Worm (Caenorhabditis elegans): Measurements from ENCODE around the gene far-3.
A peak's percentile ranks its signal among the peaks of the same experiment; 100 is the strongest.

The far-3 gene

ce11 chrV:12970575-12971160, 26.7 kb downstream of the far-3 start, which contains the start of gene pnn-1 (continued):
- peak; percentile 29 to 69 (median 63) for TF ChIP-seq dpl-1 (GFP tag; optimal IDR thresholded peaks at IDR 0.05)
- no peak for TF ChIP-seq hpl-2 (GFP tag; optimal IDR thresholded peaks at IDR 0.05)
- peak; percentile 44 for TF ChIP-seq C16A3.4 (tag; optimal IDR thresholded peaks at IDR 0.05)
- TF ChIP-seq hlh-17 (GFP tag; optimal IDR thresholded peaks at IDR 0.05; ENCODE audit: borderline replicate concordance), result no peak
- TF ChIP-seq jun-1 (tag; optimal IDR thresholded peaks at IDR 0.05), result no peak
- TF ChIP-seq unc-86 (tag; optimal IDR thresholded peaks at IDR 0.05), result no peak
- no peak for TF ChIP-seq unc-98 (GFP tag; IDR thresholded peaks at IDR 0.05)
- TF ChIP-seq ces-1 (GFP tag; optimal IDR thresholded peaks at IDR 0.05), result no peak
- TF ChIP-seq nhr-20 (tag; optimal IDR thresholded peaks at IDR 0.05), result no peak
- no peak for TF ChIP-seq rnt-1 (tag; optimal IDR thresholded peaks at IDR 0.05)
- peak; percentile 58 for TF ChIP-seq mep-1 (tag; optimal IDR thresholded peaks at IDR 0.05)
- no peak for TF ChIP-seq nhr-84 (tag; optimal IDR thresholded peaks at IDR 0.05)
- no peak for TF ChIP-seq lir-3 (tag; optimal IDR thresholded peaks at IDR 0.05; ENCODE audit: poor library complexity)
- no peak for TF ChIP-seq grh-1 (GFP tag; IDR thresholded peaks at IDR 0.05)
- no peak for TF ChIP-seq aly-2 (tag; optimal IDR thresholded peaks at IDR 0.05)
- TF ChIP-seq sox-4 (tag; optimal IDR thresholded peaks at IDR 0.05), result no peak
- no peak for TF ChIP-seq alr-1 (tag; optimal IDR thresholded peaks at IDR 0.05; ENCODE audit: borderline replicate concordance)
- TF ChIP-seq ets-5 (GFP tag; IDR thresholded peaks at IDR 0.05), result no peak
- TF ChIP-seq nhr-76 (tag; optimal IDR thresholded peaks at IDR 0.05), result no peak
- TF ChIP-seq lin-39 (tag; optimal IDR thresholded peaks at IDR 0.05), result no peak
- no peak for TF ChIP-seq egl-13 (tag; optimal IDR thresholded peaks at IDR 0.05)
- no peak for TF ChIP-seq zip-4 (GFP tag; optimal IDR thresholded peaks at IDR 0.05)
- TF ChIP-seq blmp-1 (tag; optimal IDR thresholded peaks at IDR 0.05), result peak; percentile 41
- TF ChIP-seq snu-23 (GFP tag; optimal IDR thresholded peaks at IDR 0.05), result peak; percentile 45
- no peak for TF ChIP-seq tlp-1 (tag; optimal IDR thresholded peaks at IDR 0.05)
- TF ChIP-seq dsc-1 (tag; optimal IDR thresholded peaks at IDR 0.05), result no peak
- TF ChIP-seq elt-2 (tag; optimal IDR thresholded peaks at IDR 0.05), result no peak
- TF ChIP-seq nhr-19 (GFP tag; conservative IDR thresholded peaks at IDR 0.05), result no peak
- TF ChIP-seq lsy-2 (tag; optimal IDR thresholded peaks at IDR 0.05), result peak; percentile 71 to 86
- no peak for TF ChIP-seq ceh-88 (GFP tag; IDR thresholded peaks at IDR 0.05)
- peak; percentile 37 for TF ChIP-seq lin-14 (GFP tag; optimal IDR thresholded peaks at IDR 0.05)

ce11 chrV:12968555-12968954, 28.8 kb downstream of the far-3 start, which contains the start of gene lin-46:
TSS of gene lin-46 (plus strand) at chrV:12968855.
- no peak for TF ChIP-seq sptf-1 (tag; optimal IDR thresholded peaks at IDR 0.05)
- TF ChIP-seq aha-1 (tag; optimal IDR thresholded peaks at IDR 0.05), result no peak
- TF ChIP-seq ceh-82 (tag; optimal IDR thresholded peaks at IDR 0.05), result no peak
- TF ChIP-seq tbx-2 (tag; optimal IDR thresholded peaks at IDR 0.05), result no peak
- TF ChIP-seq grh-1 (GFP tag; IDR thresholded peaks at IDR 0.05), result no peak
- no peak for TF ChIP-seq fkh-4 (tag; optimal IDR thresholded peaks at IDR 0.05; ENCODE audit: borderline replicate concordance)

- TF ChIP-seq nhr-71 (tag; optimal IDR thresholded peaks at IDR 0.05) (peak; percentile 85), zip-4 (GFP tag; optimal IDR thresholded peaks at IDR 0.05) (peak; percentile 20), swsn-7 (tag; optimal IDR thresholded peaks at IDR 0.05) (peak; percentile 67), nhr-90 (tag; optimal IDR thresholded peaks at IDR 0.05; ENCODE audit: poor library complexity) (peak; percentile 71), ztf-4 (tag; optimal IDR thresholded peaks at IDR 0.05) (peak; percentile 13), pax-3 (tag; optimal IDR thresholded peaks at IDR 0.05) (peak; percentile 78), vab-15 (tag; optimal IDR thresholded peaks at IDR 0.05) (peak; percentile 75), lsy-2 (tag; optimal IDR thresholded peaks at IDR 0.05) (peak; percentile 72 to 91), mab-9 (GFP tag; IDR thresholded peaks at IDR 0.05) (0 out of 2 replicates have a peak, but pooled peaks have one; percentile 9), nhr-85 (tag) (peak; percentile 90), irx-1 (tag; optimal IDR thresholded peaks at IDR 0.05) (peak; percentile 48), lin-14 (GFP tag; optimal IDR thresholded peaks at IDR 0.05) (peak; percentile 80), nhr-19 (GFP tag; conservative IDR thresholded peaks at IDR 0.05) (peak; percentile 85), fkh-8 (tag; optimal IDR thresholded peaks at IDR 0.05) (peak; percentile 71), elt-2 (tag; optimal IDR thresholded peaks at IDR 0.05) (peak; percentile 10), nhr-47 (tag; optimal IDR thresholded peaks at IDR 0.05) (peak; percentile 78), lin-35 (GFP tag; optimal IDR thresholded peaks at IDR 0.05) (peak; percentile 54 to 55), fkh-10 (GFP tag; optimal IDR thresholded peaks at IDR 0.05) (peak; percentile 24), elt-3 (tag; optimal IDR thresholded peaks at IDR 0.05) (peak in 1 of 6 experiments; percentile 28)
Observed at ce11 chrV:12967925-12968327, 29.4 kb downstream of the far-3 start, which contains the start of gene R186.8. TSS of gene R186.8 (minus strand) at chrV:12967982.
